Worm (Caenorhabditis elegans): Measurements from ENCODE around the gene ufc-1.

ce11 chrIII:9329266-9329665 lies 2.0 kb upstream of the ufc-1 start, which contains the start of gene C40H1.3:
- TF ChIP-seq ztf-29 (GFP tag; IDR thresholded peaks at IDR 0.05), result no peak
- no peak for TF ChIP-seq ztf-23 (GFP tag; IDR thresholded peaks at IDR 0.05)
- TF ChIP-seq flt-1 (GFP tag; IDR thresholded peaks at IDR 0.05), result no peak
- no peak for TF ChIP-seq med-1 (GFP tag; optimal IDR thresholded peaks at IDR 0.05; ENCODE audit: insufficient read depth)
- no peak for TF ChIP-seq T22C8.4 (GFP tag; IDR thresholded peaks at IDR 0.05)
- no peak for TF ChIP-seq tab-1 (GFP tag; IDR thresholded peaks at IDR 0.05)
- no peak for TF ChIP-seq klf-2 (GFP tag; conservative IDR thresholded peaks at IDR 0.05)
- no peak for TF ChIP-seq ref-1 (GFP tag; conservative IDR thresholded peaks at IDR 0.05)
- no peak for TF ChIP-seq cog-1 (tag; optimal IDR thresholded peaks at IDR 0.05)

Measured in whole organism, midembryonic.